Fruit fly (Drosophila melanogaster) whole organism, wandering third instar larva: Measurements from ENCODE around the gene CG6340.
A peak's percentile ranks its signal among the peaks of the same experiment; 100 is the strongest.

Experiments used
- Abd-B ChIP-seq: fragments of >200 bp; optimal IDR thresholded peaks from 2 replicates; lab custom pipeline; 2017; ENCODE audit warnings: missing biosample characterization, missing genetic modification characterization
- CG32264 ChIP-seq: fragments of 200-800 bp; sonication (Bioruptor generic); optimal IDR thresholded peaks from 2 replicates; lab custom pipeline; 2016; ENCODE audit warnings: missing biosample characterization, missing genetic modification characterization
- CG9705 ChIP-seq: fragments of 200-800 bp; sonication (Bioruptor generic); optimal IDR thresholded peaks from 2 replicates; lab custom pipeline; 2018; ENCODE audit warnings: missing biosample characterization, mild to moderate bottlenecking, missing genetic modification characterization
- CrebA ChIP-seq: fragments of 200-800 bp; sonication (Bioruptor generic); optimal IDR thresholded peaks from 2 replicates; lab custom pipeline; 2016; ENCODE audit warnings: missing biosample characterization, mild to moderate bottlenecking, missing genetic modification characterization, borderline replicate concordance
- Dfd ChIP-seq: fragments of >200 bp; optimal IDR thresholded peaks from 2 replicates; lab custom pipeline; 2017; ENCODE audit warnings: missing biosample characterization, missing genetic modification characterization
- Dif ChIP-seq: fragments of 200-275, 200-300 bp; sonication (Bioruptor generic); optimal IDR thresholded peaks from 2 replicates; lab custom pipeline; 2018; ENCODE audit warnings: missing biosample characterization, missing genetic modification characterization; ENCODE audit not compliant: partially characterized antibody
- GATAd ChIP-seq: sonication (Bioruptor generic); optimal IDR thresholded peaks from 2 replicates; lab custom pipeline; 2016; ENCODE audit warnings: missing biosample characterization, missing genetic modification characterization
- HLH106 ChIP-seq: fragments of 200-800 bp; optimal IDR thresholded peaks from 3 replicates; lab custom pipeline; 2019; ENCODE audit warnings: missing biosample characterization, mild to moderate bottlenecking, missing genetic modification characterization, moderate library complexity
- Hnf4 ChIP-seq: fragments of 200-800 bp; sonication (Bioruptor generic); optimal IDR thresholded peaks from 2 replicates; lab custom pipeline; 2016; ENCODE audit warnings: missing biosample characterization, mild to moderate bottlenecking, missing genetic modification characterization
- Hr78 ChIP-seq: fragments of >200 bp; optimal IDR thresholded peaks from 2 replicates; lab custom pipeline; 2017; ENCODE audit warnings: missing biosample characterization, missing genetic modification characterization
- Hr83 ChIP-seq: fragments of 200-300 bp; sonication (Bioruptor generic); optimal IDR thresholded peaks from 2 replicates; lab custom pipeline; 2016; ENCODE audit warnings: missing biosample characterization, mild to moderate bottlenecking, missing genetic modification characterization, moderate library complexity; ENCODE audit not compliant: poor library complexity, severe bottlenecking
- Jra ChIP-seq: sonication (Bioruptor generic); optimal IDR thresholded peaks from 2 replicates; lab custom pipeline; 2016; ENCODE audit warnings: missing biosample characterization, missing genetic modification characterization
- Mio ChIP-seq: sonication (Bioruptor generic); optimal IDR thresholded peaks from 2 replicates; lab custom pipeline; 2016; ENCODE audit warnings: missing biosample characterization, missing genetic modification characterization
- Myc ChIP-seq: fragments of >200 bp; optimal IDR thresholded peaks from 2 replicates; lab custom pipeline; 2017
- N ChIP-seq: fragments of >200 bp; optimal IDR thresholded peaks from 2 replicates; lab custom pipeline; 2018; ENCODE audit warnings: missing biosample characterization, missing external identifiers, missing genetic modification characterization
- OdsH ChIP-seq: fragments of 200-800 bp; sonication (Bioruptor generic); optimal IDR thresholded peaks from 2 replicates; lab custom pipeline; 2016; ENCODE audit warnings: missing biosample characterization, mild to moderate bottlenecking, missing genetic modification characterization
- Rel ChIP-seq, 2 experiments: fragments of 200-800 bp; sonication (Bioruptor generic) in 1 of 2; optimal IDR thresholded peaks; 2 replicates in 1 of 2; 3 replicates in 1 of 2; lab custom pipeline; 2016 to 2019; ENCODE audit warnings: mild to moderate bottlenecking in 2 of 2, missing biosample characterization in 2 of 2, missing genetic modification characterization in 2 of 2, moderate library complexity in 1 of 2
- Sp1 ChIP-seq: fragments of 200-800 bp; sonication (Bioruptor generic); optimal IDR thresholded peaks from 3 replicates; lab custom pipeline; 2019; ENCODE audit warnings: missing biosample characterization, mild to moderate bottlenecking, missing genetic modification characterization, moderate library complexity
- Vsx2 ChIP-seq: fragments of 200-300, 225-300 bp; sonication (Bioruptor generic); optimal IDR thresholded peaks from 2 replicates; lab custom pipeline; 2018; ENCODE audit warnings: missing biosample characterization, missing genetic modification characterization; ENCODE audit not compliant: partially characterized antibody
- br ChIP-seq: fragments of 200-800 bp; sonication (Bioruptor generic); optimal IDR thresholded peaks from 2 replicates; lab custom pipeline; 2016; ENCODE audit warnings: missing biosample characterization, missing genetic modification characterization
- brk ChIP-seq: fragments of 200-800 bp; sonication (Bioruptor generic); optimal IDR thresholded peaks from 2 replicates; lab custom pipeline; 2016; ENCODE audit warnings: missing biosample characterization, mild to moderate bottlenecking, missing genetic modification characterization
- dl ChIP-seq, 2 experiments: fragments of 175-275, 200-275 bp in 1 of 2; fragments of 200-275 bp in 1 of 2; sonication (Bioruptor generic); optimal IDR thresholded peaks; lab custom pipeline; 2018; ENCODE audit warnings: mild to moderate bottlenecking in 2 of 2, missing biosample characterization in 2 of 2, missing genetic modification characterization in 2 of 2, moderate library complexity in 2 of 2; ENCODE audit not compliant: partially characterized antibody in 2 of 2, insufficient read depth in 1 of 2
- dmrt93B ChIP-seq: fragments of 200-800 bp; sonication (Bioruptor generic); optimal IDR thresholded peaks from 2 replicates; lab custom pipeline; 2018; ENCODE audit warnings: missing biosample characterization, mild to moderate bottlenecking, missing genetic modification characterization
- dsf ChIP-seq: sonication (Bioruptor generic); optimal IDR thresholded peaks from 2 replicates; lab custom pipeline; 2016; ENCODE audit warnings: missing biosample characterization, missing genetic modification characterization, borderline replicate concordance
- ey ChIP-seq: fragments of 200-800 bp; sonication (Bioruptor generic); optimal IDR thresholded peaks from 2 replicates; lab custom pipeline; 2016; ENCODE audit warnings: missing biosample characterization, missing genetic modification characterization
- foxo ChIP-seq, 2 experiments: fragments of 200-800 bp; sonication (Bioruptor generic); optimal IDR thresholded peaks; 2 replicates in 1 of 2; 3 replicates in 1 of 2; lab custom pipeline; 2016 to 2017; ENCODE audit warnings: missing biosample characterization in 2 of 2, missing genetic modification characterization in 2 of 2
- fru ChIP-seq: fragments of 200-800 bp; sonication (Bioruptor generic); optimal IDR thresholded peaks from 3 replicates; lab custom pipeline; 2016; ENCODE audit warnings: missing biosample characterization, mild to moderate bottlenecking, missing genetic modification characterization
- h ChIP-seq: fragments of 200-800 bp; sonication (Bioruptor generic); optimal IDR thresholded peaks from 3 replicates; lab custom pipeline; 2016; ENCODE audit warnings: missing biosample characterization, mild to moderate bottlenecking, missing genetic modification characterization
- jim ChIP-seq: fragments of 175-275, 200-325 bp; sonication (Bioruptor generic); optimal IDR thresholded peaks from 2 replicates; lab custom pipeline; 2016; ENCODE audit warnings: missing biosample characterization, mild to moderate bottlenecking, missing genetic modification characterization
- lola ChIP-seq: fragments of >200 bp; optimal IDR thresholded peaks from 2 replicates; lab custom pipeline; 2017; ENCODE audit warnings: missing biosample characterization, missing genetic modification characterization
- pan ChIP-seq: fragments of >200 bp; optimal IDR thresholded peaks from 2 replicates; lab custom pipeline; 2017
- psq ChIP-seq: fragments of 200-800 bp; sonication (Bioruptor generic); optimal IDR thresholded peaks from 3 replicates; lab custom pipeline; 2017; ENCODE audit warnings: missing biosample characterization, mild to moderate bottlenecking, missing genetic modification characterization, moderate library complexity
- rgr ChIP-seq: fragments of 200-800 bp; sonication (Bioruptor generic); optimal IDR thresholded peaks from 3 replicates; lab custom pipeline; 2016; ENCODE audit warnings: missing biosample characterization, mild to moderate bottlenecking, missing genetic modification characterization
- sage ChIP-seq: fragments of 200-800 bp; sonication (Bioruptor generic); optimal IDR thresholded peaks from 2 replicates; lab custom pipeline; 2016; ENCODE audit warnings: missing biosample characterization, mild to moderate bottlenecking, missing genetic modification characterization
- sv ChIP-seq: fragments of 200-800 bp; sonication (Bioruptor generic); optimal IDR thresholded peaks from 3 replicates; lab custom pipeline; 2016; ENCODE audit warnings: missing biosample characterization, missing genetic modification characterization
- tai ChIP-seq: sonication (Bioruptor generic); optimal IDR thresholded peaks from 2 replicates; lab custom pipeline; 2016; ENCODE audit warnings: missing biosample characterization, missing genetic modification characterization
- usp ChIP-seq: fragments of >200 bp; optimal IDR thresholded peaks from 2 replicates; lab custom pipeline; 2017; ENCODE audit warnings: missing biosample characterization, missing genetic modification characterization
- woc ChIP-seq: sonication (Bioruptor generic); optimal IDR thresholded peaks from 2 replicates; lab custom pipeline; 2016; ENCODE audit warnings: missing biosample characterization, mild to moderate bottlenecking, missing genetic modification characterization

The CG6340 gene

DNA sequence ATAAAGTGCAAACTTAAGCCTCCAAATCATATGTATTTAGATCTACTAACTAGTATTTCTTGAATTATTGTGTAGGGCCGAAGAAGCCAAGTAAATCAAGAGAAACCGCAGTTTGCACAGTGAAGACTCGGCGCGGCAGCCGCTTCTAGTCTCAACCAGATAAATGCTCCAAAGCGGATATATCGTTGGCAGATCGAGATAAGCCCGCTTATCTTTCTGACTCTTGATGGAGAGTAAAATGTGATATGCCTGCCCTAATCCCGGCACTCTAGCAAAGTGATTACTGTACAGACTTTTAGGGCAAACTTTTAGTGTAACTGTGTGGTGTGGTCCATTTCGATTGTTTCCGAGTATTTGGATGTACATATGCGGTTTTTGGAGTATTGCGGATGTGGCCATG, 33.4 kb upstream of the CG6340 start:
- TF ChIP-seq woc (no peak), ey (GFP tag; lab: Kevin White, UChicago) (peak; percentile 2), dl (GFP tag; optimal IDR thresholded peaks at IDR 0.05; lab: Kevin White, UChicago; ENCODE audit: insufficient read depth in 1 of 2, partially characterized antibody in 2 of 2) (no peak), tai (no peak), br (GFP tag; lab: Kevin White, UChicago) (no peak), fru (GFP tag; lab: Kevin White, UChicago) (no peak)

DNA sequence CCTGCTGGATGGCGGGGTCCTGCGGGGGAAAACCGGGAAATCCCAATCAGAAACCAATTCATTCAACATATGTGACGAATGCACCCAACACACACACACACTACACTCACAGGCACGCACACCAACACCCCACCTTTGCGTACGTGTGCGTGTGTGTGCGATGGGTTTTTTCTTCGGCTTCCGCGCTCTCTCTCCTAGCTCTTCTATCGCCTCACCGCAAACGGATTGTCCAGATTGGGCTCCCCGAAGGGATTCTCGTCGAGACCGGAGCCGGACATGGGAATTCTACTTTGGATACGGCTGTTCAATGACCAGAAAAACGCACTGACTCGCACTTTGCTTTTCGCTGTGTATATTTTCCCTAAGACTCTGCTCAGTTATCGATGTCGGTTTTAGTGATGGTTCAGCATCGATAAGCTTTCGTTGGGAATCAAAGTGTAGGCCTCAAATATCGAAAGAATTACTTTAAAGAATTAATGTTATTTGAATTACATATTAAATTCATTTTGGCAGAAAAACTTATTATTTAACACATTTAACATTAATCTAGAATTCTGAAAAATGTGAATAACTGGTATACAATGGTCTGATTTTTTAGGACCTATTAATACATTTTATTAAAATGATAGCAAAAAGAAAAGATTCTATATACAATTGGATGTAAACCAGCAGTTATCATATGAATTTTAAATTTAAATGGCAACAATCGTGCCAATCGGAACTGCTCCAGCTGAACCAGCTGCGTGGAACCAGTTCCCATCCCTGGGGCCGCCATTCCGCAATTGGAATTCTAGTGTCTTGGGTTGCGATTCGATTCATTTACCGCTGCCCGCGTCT, 32.5 kb upstream of the CG6340 start, which contains the start of the genes Scamp and Ahcy:
Scamp (minus strand) TSS at position 394 of the 837 bp plus-strand sequence.
Ahcy (plus strand) TSS at position 772 of the 837 bp plus-strand sequence.
- no peak for TF ChIP-seq N
- no peak for TF ChIP-seq lola (GFP tag; lab: Kevin White, UChicago)
- TF ChIP-seq foxo (GFP tag; optimal IDR thresholded peaks at IDR 0.05; lab: Kevin White, UChicago) = peak in 1 of 2 experiments; percentile 35
- TF ChIP-seq GATAd = no peak
- no peak for TF ChIP-seq Dfd (GFP tag; lab: Kevin White, UChicago)
- no peak for TF ChIP-seq Jra (GFP tag; lab: Kevin White, UChicago)
- no peak for TF ChIP-seq Hr78 (GFP tag; lab: Kevin White, UChicago)
- peak; percentile 18 for TF ChIP-seq psq (GFP tag; lab: Kevin White, UChicago)
- no peak for TF ChIP-seq Abd-B (GFP tag; lab: Kevin White, UChicago)
- peak; percentile 29 for TF ChIP-seq fru (GFP tag; lab: Kevin White, UChicago)
- no peak for TF ChIP-seq Mio (GFP tag; lab: Kevin White, UChicago)
- TF ChIP-seq pan (lab: Kevin White, UChicago) = no peak
- TF ChIP-seq br (GFP tag; lab: Kevin White, UChicago) = peak; percentile 8
- TF ChIP-seq h (GFP tag; lab: Kevin White, UChicago) = peak; percentile 23
- no peak for TF ChIP-seq CG9705 (GFP tag; lab: Kevin White, UChicago)
- peak; percentile 8 for TF ChIP-seq Sp1 (GFP tag; lab: Kevin White, UChicago)
- no peak for TF ChIP-seq sage (GFP tag; lab: Kevin White, UChicago)
- TF ChIP-seq tai = no peak
- TF ChIP-seq dl (GFP tag; optimal IDR thresholded peaks at IDR 0.05; lab: Kevin White, UChicago; ENCODE audit: insufficient read depth in 1 of 2, partially characterized antibody in 2 of 2) = no peak
- no peak for TF ChIP-seq OdsH (GFP tag; lab: Kevin White, UChicago)
- TF ChIP-seq dmrt93B (GFP tag; lab: Kevin White, UChicago) = no peak
- TF ChIP-seq CrebA (GFP tag; lab: Kevin White, UChicago) = no peak
- TF ChIP-seq ey (GFP tag; lab: Kevin White, UChicago) = peak; percentile 29
- TF ChIP-seq woc = peak; percentile 58
- TF ChIP-seq rgr = peak; percentile 17
- TF ChIP-seq jim (GFP tag; lab: Kevin White, UChicago) = no peak
- TF ChIP-seq Dif (GFP tag; lab: Kevin White, UChicago) = no peak
- TF ChIP-seq sv (GFP tag; lab: Kevin White, UChicago) = peak; percentile 1
- TF ChIP-seq HLH106 (tag; lab: Kevin White, UChicago) = no peak
- no peak for TF ChIP-seq dsf (GFP tag; lab: Kevin White, UChicago)
- TF ChIP-seq Vsx2 (GFP tag; lab: Kevin White, UChicago) = no peak
- no peak for TF ChIP-seq CG32264 (GFP tag; lab: Kevin White, UChicago)
- no peak for TF ChIP-seq Rel (GFP tag; optimal IDR thresholded peaks at IDR 0.05; lab: Kevin White, UChicago)
- peak; percentile 95 for TF ChIP-seq Rel (tag; optimal IDR thresholded peaks at IDR 0.05; lab: Kevin White, UChicago)
- TF ChIP-seq Hr83 (GFP tag; lab: Kevin White, UChicago) = peak; percentile 19
- no peak for TF ChIP-seq Myc (lab: Kevin White, UChicago)
- TF ChIP-seq usp (GFP tag; lab: Kevin White, UChicago) = no peak
- no peak for TF ChIP-seq brk (GFP tag; lab: Kevin White, UChicago)
- TF ChIP-seq Hnf4 (GFP tag; lab: Kevin White, UChicago) = no peak
- TF ChIP-seq, all 38 proteins: peak for 12
